Worm (Caenorhabditis elegans) whole organism, midembryonic: Measurements from ENCODE around the gene K11H12.4.

Source experiments
- T22C8.4 ChIP-seq: fragments of 200-800 bp; sonication (Bioruptor generic); IDR thresholded peaks from 2 replicates; pipeline ENCODE4 v1.3.6; 2022; ENCODE audit warnings: missing genetic modification characterization, missing compliant biosample characterization
- cog-1 ChIP-seq: sonication (generic microtip); optimal IDR thresholded peaks from 2 replicates; lab custom pipeline; 2016; ENCODE audit warnings: missing genetic modification characterization, missing compliant biosample characterization
- flt-1 ChIP-seq: fragments of 200-800 bp; sonication (Bioruptor generic); IDR thresholded peaks from 2 replicates; pipeline ENCODE4 v1.3.6; 2022; ENCODE audit warnings: missing genetic modification characterization, missing compliant biosample characterization
- klf-2 ChIP-seq: fragments of 200-800 bp; sonication (Bioruptor generic); conservative IDR thresholded peaks from 2 replicates; pipeline ENCODE4 v1.3.6; 2022; ENCODE audit warnings: missing genetic modification reagents, missing genetic modification characterization, missing compliant biosample characterization
- med-1 ChIP-seq: sonication (generic microtip); optimal IDR thresholded peaks from 2 replicates; lab custom pipeline; 2017; ENCODE audit warnings: missing genetic modification characterization, mild to moderate bottlenecking, missing compliant biosample characterization, antibody characterized with exemption, missing genetic modification reagents; ENCODE audit not compliant: insufficient read depth
- ref-1 ChIP-seq: fragments of 200-800 bp; sonication (Bioruptor generic); conservative IDR thresholded peaks from 2 replicates; pipeline ENCODE4 v1.3.6; 2022; ENCODE audit warnings: missing genetic modification reagents, missing genetic modification characterization, missing compliant biosample characterization
- tab-1 ChIP-seq: fragments of 200-800 bp; sonication (Bioruptor generic); IDR thresholded peaks from 2 replicates; pipeline ENCODE4 v1.3.6; 2022; ENCODE audit warnings: missing genetic modification characterization, missing compliant biosample characterization
- ztf-23 ChIP-seq: fragments of 200-800 bp; sonication (Bioruptor generic); IDR thresholded peaks from 2 replicates; pipeline ENCODE4 v1.3.6; 2022; ENCODE audit warnings: missing genetic modification reagents, missing genetic modification characterization, missing compliant biosample characterization
- ztf-29 ChIP-seq: fragments of 200-800 bp; sonication (Bioruptor generic); IDR thresholded peaks from 2 replicates; pipeline ENCODE4 v1.3.6; 2022; ENCODE audit warnings: missing genetic modification reagents, missing genetic modification characterization, missing compliant biosample characterization

K11H12.4 gene

DNA sequence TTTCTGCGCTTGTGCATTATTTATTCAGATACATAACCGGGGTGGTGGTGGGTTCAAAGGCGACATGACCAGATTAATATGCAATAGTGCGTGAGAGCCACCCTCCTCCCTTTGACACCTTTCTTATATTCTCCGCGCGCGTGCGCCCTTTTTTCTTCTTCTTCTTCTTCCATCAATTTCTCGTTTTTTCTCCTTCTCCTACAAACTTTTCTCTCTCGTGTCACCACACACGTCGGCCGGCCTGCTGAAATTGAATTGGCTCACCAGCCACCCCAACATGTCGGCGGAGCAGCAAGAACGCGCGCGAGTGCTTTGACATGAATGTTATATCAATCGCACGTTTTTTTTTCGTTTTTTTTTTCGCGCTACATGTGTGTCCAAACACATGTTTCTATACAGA, 16.1 kb downstream of the K11H12.4 start:
- no peak for TF ChIP-seq cog-1 (tag; lab: Kevin White, UChicago)
- TF ChIP-seq ztf-23, result no peak

DNA sequence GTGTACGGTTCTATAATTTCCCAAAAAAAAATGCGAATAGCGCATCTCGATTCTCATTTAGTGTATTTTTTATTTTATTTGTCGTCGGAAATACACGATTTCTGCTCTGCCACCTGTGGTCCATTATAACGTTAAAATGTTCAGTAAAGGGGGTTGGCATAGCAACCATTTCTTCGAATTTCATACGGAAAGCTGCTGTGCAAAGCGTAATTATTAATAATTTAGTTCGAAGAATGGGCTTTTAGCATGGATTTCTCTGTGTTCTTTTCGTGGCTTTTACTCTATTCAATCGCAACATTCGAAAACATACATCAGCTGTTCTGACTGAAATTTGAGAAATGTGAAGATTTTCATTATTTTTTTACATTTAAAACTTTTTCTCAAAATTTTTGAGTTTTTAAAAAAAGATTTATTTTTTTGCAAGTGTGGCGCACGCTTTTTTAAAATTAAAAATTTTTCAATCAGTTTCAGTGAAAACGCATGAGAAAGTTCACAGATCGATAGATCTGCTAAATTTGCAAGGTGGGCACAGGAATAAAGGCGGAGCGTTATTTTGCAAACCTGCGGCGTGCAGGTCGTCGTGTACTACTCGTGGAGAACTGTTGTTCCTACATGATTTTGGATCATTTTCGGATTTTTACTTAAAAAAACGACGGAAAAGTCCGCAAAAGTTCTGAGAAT, 17.0 kb downstream of the K11H12.4 start:
- TF ChIP-seq flt-1 (GFP tag; lab: Robert Waterston, UW) (no peak), ref-1 (GFP tag; lab: Robert Waterston, UW) (no peak), T22C8.4 (GFP tag; lab: Robert Waterston, UW) (no peak), med-1 (no peak), cog-1 (tag; lab: Kevin White, UChicago) (no peak), tab-1 (GFP tag; lab: Robert Waterston, UW) (no peak), ztf-29 (GFP tag; lab: Robert Waterston, UW) (no peak), klf-2 (no peak), ztf-23 (no peak)

DNA sequence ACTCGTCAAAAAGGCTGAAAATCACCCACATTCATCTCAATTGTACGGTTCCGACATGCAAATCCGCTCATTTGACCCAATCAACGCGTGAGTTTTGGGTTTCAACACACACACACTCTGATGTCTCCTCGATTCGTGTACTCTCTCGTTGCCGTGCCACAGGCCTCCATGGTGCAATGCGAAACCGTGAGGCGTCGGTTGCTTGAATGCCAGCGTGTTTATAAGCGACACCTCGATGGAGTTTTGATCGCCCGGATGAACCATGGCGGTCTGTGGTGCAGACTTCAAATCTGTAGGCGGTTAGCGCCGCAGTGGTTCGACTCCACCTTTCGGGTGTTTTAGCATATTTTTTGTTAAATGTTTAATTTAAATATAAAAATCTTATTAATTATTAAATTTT, 17.8 kb downstream of the K11H12.4 start:
- TF ChIP-seq ztf-23 (no peak), med-1 (no peak), T22C8.4 (GFP tag; lab: Robert Waterston, UW) (no peak), klf-2 (no peak), ref-1 (GFP tag; lab: Robert Waterston, UW) (no peak), tab-1 (GFP tag; lab: Robert Waterston, UW) (no peak), cog-1 (tag; lab: Kevin White, UChicago) (no peak), flt-1 (GFP tag; lab: Robert Waterston, UW) (no peak), ztf-29 (GFP tag; lab: Robert Waterston, UW) (no peak)

DNA sequence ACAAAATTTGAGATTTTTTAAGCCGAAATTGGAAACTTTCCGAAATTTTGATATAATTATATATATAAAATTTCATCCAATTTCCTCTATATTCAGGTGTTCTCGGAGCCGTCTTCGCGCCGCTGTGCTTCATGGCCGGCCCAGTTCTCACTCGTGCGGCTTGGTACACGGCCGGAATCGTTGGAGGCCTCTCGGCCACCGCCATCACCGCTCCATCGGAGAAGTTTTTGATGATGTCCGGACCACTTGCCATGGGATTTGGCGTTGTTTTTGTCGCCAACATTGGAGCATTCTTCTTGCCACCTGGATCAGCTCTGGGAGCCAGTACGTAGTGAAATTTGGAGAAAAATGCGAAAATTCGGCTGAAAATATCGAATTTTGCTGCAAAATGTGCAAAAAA, 18.6 kb downstream of the K11H12.4 start:
- no peak for TF ChIP-seq T22C8.4 (GFP tag; lab: Robert Waterston, UW)

DNA sequence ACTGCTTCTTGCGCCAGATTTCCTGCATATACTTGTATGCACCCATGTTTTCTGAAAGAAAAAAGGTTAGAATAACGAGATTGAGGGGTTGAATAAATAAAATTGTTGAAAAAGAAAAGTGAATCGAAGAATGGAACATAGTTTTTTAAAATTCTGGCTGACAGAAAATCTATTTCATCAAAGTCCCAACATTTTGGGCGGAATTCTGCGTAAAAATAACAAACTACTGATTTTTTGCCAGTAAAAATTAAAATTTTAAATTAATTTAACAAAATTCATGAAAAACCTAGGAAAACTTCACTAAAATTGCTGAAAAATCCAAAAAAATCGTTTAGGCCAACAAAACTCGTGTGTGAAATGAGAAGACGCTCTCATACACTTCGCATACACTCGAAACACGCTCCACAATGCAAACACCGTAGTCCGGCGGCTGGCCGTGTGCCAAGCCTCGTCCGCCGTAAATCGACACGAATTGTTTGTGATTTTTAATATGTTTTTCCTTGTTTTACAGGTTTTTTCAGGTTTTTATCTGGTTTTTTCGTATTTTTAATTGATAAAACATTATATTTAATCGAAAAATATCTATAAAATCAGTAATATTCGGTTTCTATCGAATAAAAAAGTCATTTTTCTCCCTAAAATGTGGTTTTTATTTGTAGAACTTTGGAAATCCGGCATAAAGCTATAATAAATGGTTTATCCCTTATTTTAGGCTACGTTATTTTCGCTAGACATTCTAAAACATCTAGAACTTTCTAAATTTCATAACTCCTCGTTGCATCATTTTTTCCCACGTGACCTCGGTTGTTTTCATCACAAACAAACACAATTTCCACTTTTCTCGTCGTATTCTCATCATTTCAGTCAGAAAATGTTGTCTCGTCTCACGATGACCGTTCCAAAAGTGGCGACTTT, 20.9 kb downstream of the K11H12.4 start, which contains the start of the genes rpl-15 and K11H12.8:
Gene rpl-15 (minus strand): TSS at position 51 of the 915 bp plus-strand sequence.
Gene K11H12.8 (plus strand): TSS at position 865 of the 915 bp plus-strand sequence.
- TF ChIP-seq ztf-29 (GFP tag; lab: Robert Waterston, UW) (peak; percentile 94), cog-1 (tag; lab: Kevin White, UChicago) (peak; percentile 99), flt-1 (GFP tag; lab: Robert Waterston, UW) (peak; percentile 96), tab-1 (GFP tag; lab: Robert Waterston, UW) (peak; percentile 87), ztf-23 (peak; percentile 98), ref-1 (GFP tag; lab: Robert Waterston, UW) (peak; percentile 66), klf-2 (peak; percentile 87), med-1 (peak; percentile 47), T22C8.4 (GFP tag; lab: Robert Waterston, UW) (peak; percentile 81)

DNA sequence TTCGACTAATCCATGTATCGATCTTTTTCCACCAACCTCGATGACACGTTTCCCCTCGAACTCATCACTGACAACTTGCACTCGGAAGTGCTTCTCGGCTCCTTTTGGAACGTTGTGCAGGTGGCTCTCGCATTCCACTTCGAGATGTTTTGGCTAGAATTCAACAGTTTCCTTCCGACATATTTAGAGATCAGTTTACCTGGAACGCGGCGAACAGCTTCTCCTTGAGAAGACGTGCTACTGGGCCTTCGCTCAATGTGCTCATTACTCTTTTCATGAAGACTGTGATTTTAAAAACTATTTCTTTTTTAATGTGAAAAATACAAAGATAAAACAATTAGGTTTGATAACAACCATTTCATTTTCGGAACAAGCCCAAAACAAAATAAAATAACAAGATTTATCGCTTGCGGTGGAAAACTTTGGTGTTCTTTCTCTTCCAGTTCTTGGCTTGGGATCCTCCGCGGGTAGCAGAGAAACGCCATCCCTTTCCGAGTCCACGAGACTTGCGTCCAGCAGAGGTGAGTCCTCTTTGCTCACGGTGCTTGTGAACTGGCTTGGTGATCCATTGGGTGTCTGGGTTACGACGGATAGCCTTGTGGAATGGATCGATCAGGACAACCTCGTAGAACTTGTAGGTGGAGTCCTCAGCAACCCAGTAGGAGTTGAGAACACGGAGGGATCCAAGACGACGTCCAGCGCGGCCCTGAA, 22.4 kb downstream of the K11H12.4 start, which contains the start of gene K11H12.1:
Gene K11H12.1 (minus strand): TSS at position 284 of the 711 bp plus-strand sequence.
- no peak for TF ChIP-seq ztf-29 (GFP tag; lab: Robert Waterston, UW)

DNA sequence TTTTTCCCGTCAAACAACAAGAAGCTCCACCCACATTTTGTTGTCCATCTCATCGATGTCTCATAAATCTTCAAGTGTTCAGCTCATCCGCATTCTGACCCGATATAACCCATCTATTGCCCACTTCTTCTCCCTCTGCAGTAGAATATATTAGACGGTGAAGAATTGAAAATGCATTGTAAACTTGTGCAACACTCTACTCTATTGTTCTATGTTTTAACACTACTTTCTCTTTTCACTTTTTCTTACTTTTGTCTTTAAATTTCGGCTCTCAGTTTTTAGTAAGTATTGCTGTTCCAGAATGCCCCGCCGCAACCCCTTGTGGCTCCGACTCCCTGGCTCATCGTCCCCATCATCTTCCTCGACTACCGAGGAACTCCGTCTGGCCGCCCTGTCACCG, 26.3 kb downstream of the K11H12.4 start, which contains the start of gene K11H12.9:
Gene K11H12.9 (plus strand): TSS at position 301 of the 400 bp plus-strand sequence.
- no peak for TF ChIP-seq med-1
- TF ChIP-seq ztf-23, result no peak
- TF ChIP-seq flt-1 (GFP tag; lab: Robert Waterston, UW), result no peak
- TF ChIP-seq ztf-29 (GFP tag; lab: Robert Waterston, UW), result no peak
- TF ChIP-seq T22C8.4 (GFP tag; lab: Robert Waterston, UW), result no peak
- TF ChIP-seq cog-1 (tag; lab: Kevin White, UChicago), result no peak
- TF ChIP-seq ref-1 (GFP tag; lab: Robert Waterston, UW), result no peak
- no peak for TF ChIP-seq tab-1 (GFP tag; lab: Robert Waterston, UW)
- no peak for TF ChIP-seq klf-2

DNA sequence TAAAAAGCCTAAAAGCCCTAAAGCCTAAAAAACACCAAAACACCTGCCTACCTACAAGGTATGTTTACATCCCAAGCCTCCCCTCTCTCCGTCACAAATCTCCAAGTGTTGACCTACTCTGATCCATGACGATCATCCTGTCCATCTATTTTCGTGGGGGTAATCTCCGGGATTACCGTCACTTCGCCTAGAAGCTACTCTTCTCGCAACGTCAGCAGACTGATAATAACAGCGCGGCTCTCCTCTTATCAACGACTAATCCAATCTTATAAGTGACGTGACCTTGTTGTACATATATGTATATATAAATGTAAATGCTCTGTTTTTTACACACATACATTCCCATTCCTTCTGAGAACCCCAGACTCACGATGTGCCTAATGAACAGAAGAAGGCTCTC, 27.3 kb downstream of the K11H12.4 start:
- TF ChIP-seq cog-1 (tag; lab: Kevin White, UChicago), result no peak
- TF ChIP-seq med-1, result no peak
- no peak for TF ChIP-seq klf-2
- TF ChIP-seq tab-1 (GFP tag; lab: Robert Waterston, UW), result no peak
- TF ChIP-seq ztf-29 (GFP tag; lab: Robert Waterston, UW), result no peak
- TF ChIP-seq ref-1 (GFP tag; lab: Robert Waterston, UW), result no peak
- no peak for TF ChIP-seq T22C8.4 (GFP tag; lab: Robert Waterston, UW)
- TF ChIP-seq flt-1 (GFP tag; lab: Robert Waterston, UW), result no peak
- no peak for TF ChIP-seq ztf-23

DNA sequence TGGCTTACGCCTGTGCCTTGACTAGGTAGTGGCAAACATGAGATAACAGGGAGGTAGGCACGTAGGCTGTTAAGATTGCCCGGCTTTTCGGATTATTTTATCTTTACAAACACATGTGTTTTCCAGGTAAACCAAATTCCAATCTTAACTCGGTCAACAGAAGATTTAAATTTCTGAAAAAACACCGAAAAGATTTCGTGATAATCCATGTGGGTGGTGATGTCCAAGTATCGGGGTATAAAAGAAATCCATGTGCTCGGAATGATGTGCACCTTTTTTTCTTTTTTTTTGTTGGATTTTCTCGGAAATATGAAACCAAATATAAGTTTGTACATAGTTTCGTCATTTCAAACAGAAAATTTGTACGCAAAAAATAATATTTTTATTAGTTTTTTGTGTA, 32.2 kb downstream of the K11H12.4 start:
- TF ChIP-seq ztf-29 (GFP tag; lab: Robert Waterston, UW), result no peak
- TF ChIP-seq tab-1 (GFP tag; lab: Robert Waterston, UW), result no peak
- TF ChIP-seq klf-2, result no peak

DNA sequence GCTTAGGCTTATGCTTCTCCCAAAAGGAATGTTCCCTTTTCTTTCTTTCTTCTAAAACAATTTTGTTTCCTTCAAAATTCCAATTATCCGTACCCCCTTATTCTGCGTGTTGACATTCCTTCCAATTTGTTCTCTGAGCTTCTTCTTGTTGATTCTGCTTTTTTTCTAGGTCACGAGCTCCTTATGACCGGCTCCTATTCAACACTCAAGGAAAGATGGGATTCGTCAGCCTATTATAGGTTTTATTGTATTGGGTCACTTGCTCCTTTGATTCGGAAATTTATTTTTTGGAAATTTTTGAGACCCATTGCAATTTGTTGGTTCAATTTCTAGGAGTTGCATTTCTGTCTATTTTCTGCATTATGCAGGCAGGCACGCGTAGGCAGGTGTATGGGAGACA, 36.5 kb downstream of the K11H12.4 start:
- no peak for TF ChIP-seq cog-1 (tag; lab: Kevin White, UChicago)
- TF ChIP-seq ztf-29 (GFP tag; lab: Robert Waterston, UW), result no peak
- no peak for TF ChIP-seq klf-2
- no peak for TF ChIP-seq ref-1 (GFP tag; lab: Robert Waterston, UW)
- TF ChIP-seq tab-1 (GFP tag; lab: Robert Waterston, UW), result no peak
- no peak for TF ChIP-seq T22C8.4 (GFP tag; lab: Robert Waterston, UW)
- no peak for TF ChIP-seq flt-1 (GFP tag; lab: Robert Waterston, UW)
- no peak for TF ChIP-seq med-1
- no peak for TF ChIP-seq ztf-23
